Worm (Caenorhabditis elegans): ENCODE measurements around the gene ZK470.4.

DNA sequence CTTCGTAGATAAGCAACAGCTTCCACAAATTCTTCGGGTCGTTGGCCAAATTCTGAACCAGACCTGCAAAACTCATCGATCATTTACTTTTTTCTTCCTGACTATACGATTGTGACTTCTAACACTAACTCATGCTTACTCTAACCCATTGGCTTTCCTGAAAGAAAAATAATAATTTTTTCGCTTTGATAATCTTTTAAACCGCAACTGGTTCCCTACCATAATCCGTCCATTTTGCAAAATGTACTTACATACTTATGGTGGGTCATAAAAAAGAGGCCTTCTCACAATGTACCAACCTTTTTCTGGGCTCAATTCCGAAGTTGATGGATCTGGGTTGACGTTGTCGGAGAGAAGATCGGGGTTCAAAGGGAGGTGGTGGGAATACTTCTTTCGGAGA, 44.6 kb downstream of the ZK470.4 start:
- TF ChIP-seq tbx-11 (GFP tag; IDR thresholded peaks at IDR 0.05) (no peak), ama-1 (optimal IDR thresholded peaks at IDR 0.05) (no peak), F13C5.2 (tag; optimal IDR thresholded peaks at IDR 0.05) (no peak), flt-1 (GFP tag; IDR thresholded peaks at IDR 0.05) (no peak), ceh-13 (GFP tag; optimal IDR thresholded peaks at IDR 0.05) (no peak), tbx-37 (GFP tag; conservative IDR thresholded peaks at IDR 0.05) (no peak), pes-1 (GFP tag; IDR thresholded peaks at IDR 0.05) (no peak), hmbx-1 (tag; optimal IDR thresholded peaks at IDR 0.05) (no peak)
